Fruit fly (Drosophila melanogaster) whole organism, embryonic: ENCODE data around the gene ninaG.

Experiments
- Atf6 ChIP-seq: fragments of 200-800 bp; sonication (Bioruptor generic); IDR thresholded peaks from 2 replicates; pipeline ENCODE4 v1.3.6; 2022; ENCODE audit warnings: missing biosample characterization, missing genetic modification characterization
- Bgb ChIP-seq: fragments of 200-800 bp; sonication (Bioruptor generic); IDR thresholded peaks from 2 replicates; pipeline ENCODE4 v1.3.6; 2022; ENCODE audit warnings: missing biosample characterization, missing genetic modification characterization; ENCODE audit not compliant: partially characterized antibody
- Blimp-1 ChIP-seq: fragments of 200-800 bp; sonication (Bioruptor generic); optimal IDR thresholded peaks from 3 replicates; lab custom pipeline; 2018; ENCODE audit warnings: missing biosample characterization, missing genetic modification characterization, mild to moderate bottlenecking, moderate library complexity, missing genetic modification reagents
- CG11456 ChIP-seq: fragments of 200-800 bp; sonication (Bioruptor generic); IDR thresholded peaks from 3 replicates; pipeline ENCODE4 v1.3.6; 2022; ENCODE audit warnings: missing biosample characterization, missing genetic modification characterization
- CG12769 ChIP-seq: fragments of 200-800 bp; sonication (Bioruptor generic); optimal IDR thresholded peaks from 2 replicates; lab custom pipeline; 2019; ENCODE audit warnings: missing biosample characterization, mild to moderate bottlenecking, missing genetic modification characterization, moderate library complexity
- CG13894 ChIP-seq: fragments of 200-800 bp; sonication (Bioruptor generic); optimal IDR thresholded peaks from 3 replicates; lab custom pipeline; 2018; ENCODE audit warnings: missing biosample characterization, mild to moderate bottlenecking, missing genetic modification characterization, moderate library complexity
- CG14441 ChIP-seq: fragments of 200-800 bp; sonication (Bioruptor generic); IDR thresholded peaks from 2 replicates; pipeline ENCODE4 v1.3.6; 2022; ENCODE audit warnings: missing biosample characterization, missing genetic modification characterization
- CG14860 ChIP-seq: fragments of 200-800 bp; sonication (Bioruptor generic); IDR thresholded peaks from 3 replicates; pipeline ENCODE4 v1.3.6; 2022; ENCODE audit warnings: missing biosample characterization, missing genetic modification characterization; ENCODE audit not compliant: partially characterized antibody
- CG15073 ChIP-seq: fragments of 200-800 bp; sonication (Bioruptor generic); optimal IDR thresholded peaks from 2 replicates; lab custom pipeline; 2016; ENCODE audit warnings: missing biosample characterization, missing genetic modification characterization
- CG1529 ChIP-seq: fragments of 200-800 bp; sonication (Bioruptor generic); optimal IDR thresholded peaks from 3 replicates; lab custom pipeline; 2018; ENCODE audit warnings: missing biosample characterization, missing genetic modification characterization
- CG16813 ChIP-seq: fragments of 200-800 bp; sonication (Bioruptor generic); IDR thresholded peaks from 3 replicates; pipeline ENCODE4 v1.3.6; 2022; ENCODE audit warnings: missing biosample characterization, missing genetic modification characterization; ENCODE audit not compliant: partially characterized antibody
- CG17802 ChIP-seq: fragments of 200-800 bp; sonication (Bioruptor generic); optimal IDR thresholded peaks from 2 replicates; lab custom pipeline; 2018; ENCODE audit warnings: missing biosample characterization, mild to moderate bottlenecking, missing genetic modification characterization, moderate library complexity
- CG18011 ChIP-seq: fragments of 200-800 bp; sonication (Bioruptor generic); optimal IDR thresholded peaks from 2 replicates; lab custom pipeline; 2017; ENCODE audit warnings: missing biosample characterization, missing genetic modification characterization, mild to moderate bottlenecking, moderate library complexity, missing genotype
- CG2199 ChIP-seq: fragments of 200-800 bp; sonication (Bioruptor generic); IDR thresholded peaks from 3 replicates; pipeline ENCODE4 v1.3.6; 2022; ENCODE audit warnings: missing biosample characterization, missing genetic modification characterization
- CG34422 ChIP-seq: fragments of 200-800 bp; sonication (Bioruptor generic); IDR thresholded peaks from 3 replicates; pipeline ENCODE4 v1.3.6; 2022; ENCODE audit warnings: missing biosample characterization, missing genetic modification characterization
- CG3847 ChIP-seq: fragments of 200-800 bp; sonication (Bioruptor generic); IDR thresholded peaks from 2 replicates; pipeline ENCODE4 v1.3.6; 2022; ENCODE audit warnings: missing biosample characterization, missing genetic modification characterization
- CG8290 ChIP-seq, 3 experiments: fragments of 200-800 bp; sonication (Bioruptor generic); optimal IDR thresholded peaks; 2 replicates each; lab custom pipeline; 2016 to 2019; ENCODE audit warnings: missing biosample characterization in 3 of 3, missing genetic modification characterization in 3 of 3, mild to moderate bottlenecking in 2 of 3, moderate library complexity in 1 of 3
- CTCF ChIP-seq: fragments of 200-800 bp; sonication (Bioruptor generic); optimal IDR thresholded peaks from 2 replicates; lab custom pipeline; 2017; ENCODE audit warnings: missing biosample characterization, mild to moderate bottlenecking, missing genetic modification characterization, moderate library complexity
- D19B ChIP-seq: fragments of 200-800 bp; sonication (Bioruptor generic); optimal IDR thresholded peaks from 2 replicates; lab custom pipeline; 2017; ENCODE audit warnings: missing biosample characterization, mild to moderate bottlenecking, missing genetic modification characterization
- Doc3 ChIP-seq: fragments of 200-800 bp; sonication (Bioruptor generic); IDR thresholded peaks from 3 replicates; pipeline ENCODE4 v1.3.6; 2022; ENCODE audit warnings: missing biosample characterization, missing genetic modification characterization; ENCODE audit not compliant: partially characterized antibody
- Dp ChIP-seq: fragments of 200-800 bp; sonication (Bioruptor generic); optimal IDR thresholded peaks from 2 replicates; lab custom pipeline; 2018; ENCODE audit warnings: missing biosample characterization, mild to moderate bottlenecking, missing genetic modification characterization, moderate library complexity
- E2f1 ChIP-seq: fragments of 200-800 bp; sonication (Bioruptor generic); IDR thresholded peaks from 2 replicates; pipeline ENCODE4 v1.3.6; 2022; ENCODE audit warnings: missing biosample characterization, missing genetic modification characterization
- Fer2 ChIP-seq: fragments of 200-800 bp; sonication (Bioruptor generic); optimal IDR thresholded peaks from 2 replicates; lab custom pipeline; 2018; ENCODE audit warnings: missing biosample characterization, mild to moderate bottlenecking, missing genetic modification characterization, moderate library complexity
- GATAe ChIP-seq: fragments of 200-800 bp; sonication (Bioruptor generic); conservative IDR thresholded peaks from 2 replicates; pipeline ENCODE4 v1.3.6; 2022; ENCODE audit warnings: missing biosample characterization, missing genetic modification characterization
- Lim3 ChIP-seq: fragments of 200-800 bp; sonication (Bioruptor generic); IDR thresholded peaks from 2 replicates; pipeline ENCODE4 v1.3.6; 2022; ENCODE audit warnings: missing biosample characterization, missing genetic modification characterization
- MBD-R2 ChIP-seq: fragments of 200-800 bp; sonication (Bioruptor generic); IDR thresholded peaks from 2 replicates; pipeline ENCODE4 v1.3.6; 2022; ENCODE audit warnings: missing biosample characterization, missing genetic modification characterization
- MTF-1 ChIP-seq: fragments of 200-800 bp; sonication (Bioruptor generic); optimal IDR thresholded peaks from 2 replicates; lab custom pipeline; 2018; ENCODE audit warnings: missing biosample characterization, mild to moderate bottlenecking, missing genetic modification characterization, borderline replicate concordance
- Myb ChIP-seq: fragments of 200-800 bp; sonication (Bioruptor generic); optimal IDR thresholded peaks from 2 replicates; lab custom pipeline; 2016; ENCODE audit warnings: missing biosample characterization, missing genetic modification characterization
- Opbp ChIP-seq: fragments of 200-800 bp; sonication (Bioruptor generic); IDR thresholded peaks from 3 replicates; pipeline ENCODE4 v1.3.6; 2022; ENCODE audit warnings: missing biosample characterization, missing genetic modification characterization; ENCODE audit not compliant: partially characterized antibody
- Ravus ChIP-seq: fragments of 200-800 bp; sonication (Bioruptor generic); IDR thresholded peaks from 2 replicates; pipeline ENCODE4 v1.3.6; 2022; ENCODE audit warnings: missing biosample characterization, missing genetic modification characterization
- ase ChIP-seq: fragments of 200-800 bp; sonication (Bioruptor generic); IDR thresholded peaks from 3 replicates; pipeline ENCODE4 v1.3.6; 2022; ENCODE audit warnings: missing biosample characterization, missing genetic modification characterization
- caup ChIP-seq: fragments of 200-800 bp; sonication (Bioruptor generic); optimal IDR thresholded peaks from 3 replicates; lab custom pipeline; 2017; ENCODE audit warnings: missing biosample characterization, mild to moderate bottlenecking, missing genetic modification characterization, moderate library complexity; ENCODE audit not compliant: severe bottlenecking
- chif ChIP-seq, 2 experiments: fragments of 200-800 bp; sonication (Bioruptor generic); optimal IDR thresholded peaks; 3 replicates each; lab custom pipeline; 2016; ENCODE audit warnings: missing biosample characterization in 2 of 2, missing genetic modification characterization in 2 of 2
- crc ChIP-seq: fragments of 200-800 bp; sonication (Bioruptor generic); optimal IDR thresholded peaks from 2 replicates; lab custom pipeline; 2016; ENCODE audit warnings: missing biosample characterization, missing genetic modification characterization
- dati ChIP-seq: fragments of 200-800 bp; sonication (Bioruptor generic); IDR thresholded peaks from 2 replicates; pipeline ENCODE4 v1.3.6; 2022; ENCODE audit warnings: missing biosample characterization, missing genetic modification characterization
- emc ChIP-seq: fragments of 200-800 bp; sonication (Bioruptor generic); optimal IDR thresholded peaks from 2 replicates; lab custom pipeline; 2016; ENCODE audit warnings: missing biosample characterization, missing genetic modification characterization
- grn ChIP-seq: fragments of 200-800 bp; sonication (Bioruptor generic); optimal IDR thresholded peaks from 3 replicates; lab custom pipeline; 2017; ENCODE audit warnings: missing biosample characterization, missing genetic modification characterization
- inv ChIP-seq: fragments of 200-800 bp; sonication (Bioruptor generic); IDR thresholded peaks from 2 replicates; pipeline ENCODE4 v1.3.6; 2022; ENCODE audit warnings: missing biosample characterization, missing genetic modification characterization; ENCODE audit not compliant: partially characterized antibody
- pnt ChIP-seq: fragments of 200-800 bp; sonication (Bioruptor generic); optimal IDR thresholded peaks from 3 replicates; lab custom pipeline; 2016; ENCODE audit warnings: missing biosample characterization, missing genetic modification characterization
- ssp ChIP-seq: fragments of 200-800 bp; sonication (Bioruptor generic); IDR thresholded peaks from 2 replicates; pipeline ENCODE4 v1.3.6; 2022; ENCODE audit warnings: missing biosample characterization, missing genetic modification characterization
- stc ChIP-seq: fragments of 200-800 bp; sonication (Bioruptor generic); IDR thresholded peaks from 2 replicates; pipeline ENCODE4 v1.3.6; 2022; ENCODE audit warnings: missing biosample characterization, missing genetic modification characterization
- tap ChIP-seq: fragments of 200-800 bp; optimal IDR thresholded peaks from 3 replicates; lab custom pipeline; 2019; ENCODE audit warnings: missing biosample characterization, mild to moderate bottlenecking, missing genetic modification characterization, moderate library complexity
- ttk ChIP-seq: fragments of 200-800 bp; sonication (Bioruptor generic); IDR thresholded peaks from 2 replicates; pipeline ENCODE4 v2.1.2; 2022; ENCODE audit warnings: missing biosample characterization, missing genetic modification characterization
- wor ChIP-seq: fragments of 200-800 bp; sonication (Bioruptor generic); IDR thresholded peaks from 2 replicates; pipeline ENCODE4 v1.3.6; 2022; ENCODE audit warnings: missing biosample characterization, missing genetic modification characterization
- z ChIP-seq: fragments of 200-800 bp; sonication (Bioruptor generic); IDR thresholded peaks from 3 replicates; pipeline ENCODE4 v1.3.6; 2022; ENCODE audit warnings: missing biosample characterization, missing genetic modification characterization
- zen2 ChIP-seq: fragments of 200-800 bp; sonication (Bioruptor generic); IDR thresholded peaks from 3 replicates; pipeline ENCODE4 v1.3.6; 2022; ENCODE audit warnings: missing biosample characterization, missing genetic modification characterization; ENCODE audit not compliant: partially characterized antibody
- zfh2 ChIP-seq: fragments of 200-800 bp; sonication (Bioruptor generic); optimal IDR thresholded peaks from 2 replicates; lab custom pipeline; 2016; ENCODE audit warnings: missing biosample characterization, missing genetic modification characterization

ninaG gene

DNA sequence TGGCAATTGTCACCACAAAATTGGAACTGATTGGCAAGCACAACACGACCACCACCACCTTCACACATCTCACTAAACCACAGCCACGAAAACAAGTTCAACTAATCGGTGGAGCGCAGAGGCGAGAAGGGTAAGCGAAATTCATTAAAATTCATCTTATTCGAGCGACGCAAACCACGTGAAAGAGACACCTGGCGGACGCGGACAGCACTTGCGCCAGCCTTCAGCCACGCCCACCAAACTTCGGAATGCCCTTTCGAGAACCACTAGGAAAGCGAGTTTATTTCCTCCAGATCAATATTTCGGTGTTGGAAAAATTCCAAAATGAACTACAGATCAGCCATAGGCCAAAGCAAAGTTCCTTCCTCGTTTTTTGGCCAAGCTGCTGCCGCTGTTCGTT is 26.0 kb downstream of the ninaG start:
- TF ChIP-seq CG14860 (GFP tag; lab: Robert Waterston, UW): 0 out of 3 replicates have a peak, but pooled peaks have one; percentile 18
- no peak for TF ChIP-seq E2f1 (GFP tag; lab: Robert Waterston, UW)
- TF ChIP-seq CTCF (GFP tag; lab: Kevin White, UChicago): peak; percentile 38
- no peak for TF ChIP-seq ase

DNA sequence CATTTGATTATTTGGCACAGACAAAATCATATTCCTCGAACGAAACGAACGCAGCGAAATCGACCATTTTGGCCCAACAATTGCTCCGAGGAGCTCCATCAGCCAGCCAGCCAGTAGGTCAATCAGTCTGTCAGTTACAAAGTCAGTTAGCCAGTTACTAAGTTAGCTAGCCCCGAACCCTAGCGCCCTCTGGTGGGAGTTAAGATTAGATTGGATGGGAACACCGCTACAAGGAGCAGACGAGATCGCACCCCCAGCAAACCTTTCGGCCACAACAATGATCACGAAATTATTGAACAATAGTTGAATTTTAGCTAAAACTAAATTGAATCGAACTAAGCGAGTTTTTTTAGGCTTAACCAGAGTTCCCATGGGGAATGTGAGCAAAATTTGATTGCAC is 27.6 kb downstream of the ninaG start:
- TF ChIP-seq CG34422 (GFP tag; lab: Robert Waterston, UW) (no peak), inv (GFP tag; lab: Robert Waterston, UW) (no peak), Lim3 (no peak), CG18011 (GFP tag; lab: Kevin White, UChicago) (no peak), CG16813 (GFP tag; lab: Robert Waterston, UW) (0 out of 3 replicates have a peak, but pooled peaks have one; percentile 13), CG13894 (tag; lab: Kevin White, UChicago) (no peak), CG2199 (GFP tag; lab: Robert Waterston, UW) (no peak), CTCF (GFP tag; lab: Kevin White, UChicago) (peak; percentile 60), CG15073 (GFP tag; lab: Kevin White, UChicago) (no peak), CG14441 (GFP tag; lab: Robert Waterston, UW) (no peak), Ravus (GFP tag; lab: Robert Waterston, UW) (no peak), D19B (GFP tag; lab: Kevin White, UChicago) (no peak), Dp (GFP tag; lab: Kevin White, UChicago) (no peak)
- TF ChIP-seq, all 482 proteins: peak for 2

DNA sequence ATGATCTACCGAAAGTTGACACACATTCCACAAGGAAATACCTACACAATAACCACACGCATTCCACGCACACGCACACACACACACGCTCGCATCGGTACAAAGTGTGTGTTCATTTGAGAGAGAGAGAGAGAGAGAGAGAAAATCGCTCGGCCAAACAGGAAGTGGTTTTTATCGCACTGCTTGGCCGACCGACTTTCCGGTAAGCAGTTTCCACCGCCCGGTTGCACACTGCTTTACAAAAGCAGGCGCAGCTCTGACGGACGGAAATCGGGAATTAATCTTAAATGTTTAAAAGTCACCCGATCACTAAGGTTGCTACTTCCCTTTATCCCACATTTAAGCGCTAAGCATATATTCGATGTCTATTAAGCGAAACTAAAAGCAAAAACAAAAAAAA is 28.7 kb downstream of the ninaG start:
- TF ChIP-seq Doc3 (no peak), CG17802 (peak; percentile 75), MBD-R2 (GFP tag; lab: Robert Waterston, UW) (no peak), CG1529 (GFP tag; lab: Kevin White, UChicago) (peak; percentile 71), Opbp (no peak), caup (GFP tag; lab: Kevin White, UChicago) (peak; percentile 82), CG11456 (GFP tag; lab: Robert Waterston, UW) (peak; percentile 76; the same call in 2 of the 3 replicates), z (GFP tag; lab: Robert Waterston, UW) (0 out of 3 replicates have a peak, but pooled peaks have one; percentile 55), ssp (GFP tag; lab: Robert Waterston, UW) (peak; percentile 45; the same call in 1 of the 2 replicates), Atf6 (GFP tag; lab: Robert Waterston, UW) (no peak), Fer2 (peak; percentile 44), CG3847 (GFP tag; lab: Robert Waterston, UW) (no peak), zfh2 (GFP tag; lab: Kevin White, UChicago) (no peak), GATAe (no peak), Ravus (GFP tag; lab: Robert Waterston, UW) (no peak), CG8290 (GFP tag; optimal IDR thresholded peaks at IDR 0.05; lab: Kevin White, UChicago) (peak; percentile 90), CG8290 (tag; optimal IDR thresholded peaks at IDR 0.05; lab: Kevin White, UChicago) (peak; percentile 83 to 96), zen2 (no peak), grn (GFP tag; lab: Kevin White, UChicago) (no peak), CG12769 (tag; lab: Kevin White, UChicago) (no peak), Myb (GFP tag; lab: Kevin White, UChicago) (peak; percentile 8), crc (GFP tag; lab: Kevin White, UChicago) (peak; percentile 44), Bgb (no peak), wor (no peak), emc (no peak), chif (GFP tag; optimal IDR thresholded peaks at IDR 0.05; lab: Kevin White, UChicago) (peak; percentile 33 to 75), MTF-1 (GFP tag; lab: Kevin White, UChicago) (peak; percentile 88), dati (peak; percentile 59; the same call in 1 of the 2 replicates), ttk (GFP tag; lab: Robert Waterston, UW) (peak; percentile 65), pnt (GFP tag; lab: Kevin White, UChicago) (no peak), Blimp-1 (GFP tag; lab: Kevin White, UChicago) (no peak), stc (GFP tag; lab: Robert Waterston, UW) (no peak), tap (no peak)
